Fruit fly (Drosophila melanogaster) whole organism, wandering third instar larva: Measurements from ENCODE around the gene CG9582.
A peak's percentile ranks its signal among the peaks of the same experiment; 100 is the strongest.

ENCODE experiments used
- Abd-B ChIP-seq: fragments of >200 bp; optimal IDR thresholded peaks from 2 replicates; lab custom pipeline; 2017; ENCODE audit warnings: missing biosample characterization, missing genetic modification characterization
- CG9705 ChIP-seq: fragments of 200-800 bp; sonication (Bioruptor generic); optimal IDR thresholded peaks from 2 replicates; lab custom pipeline; 2018; ENCODE audit warnings: missing biosample characterization, mild to moderate bottlenecking, missing genetic modification characterization
- CrebA ChIP-seq: fragments of 200-800 bp; sonication (Bioruptor generic); optimal IDR thresholded peaks from 2 replicates; lab custom pipeline; 2016; ENCODE audit warnings: missing biosample characterization, mild to moderate bottlenecking, missing genetic modification characterization, borderline replicate concordance
- Dif ChIP-seq: fragments of 200-275, 200-300 bp; sonication (Bioruptor generic); optimal IDR thresholded peaks from 2 replicates; lab custom pipeline; 2018; ENCODE audit warnings: missing biosample characterization, missing genetic modification characterization; ENCODE audit not compliant: partially characterized antibody
- GATAd ChIP-seq: sonication (Bioruptor generic); optimal IDR thresholded peaks from 2 replicates; lab custom pipeline; 2016; ENCODE audit warnings: missing biosample characterization, missing genetic modification characterization
- HLH106 ChIP-seq: fragments of 200-800 bp; optimal IDR thresholded peaks from 3 replicates; lab custom pipeline; 2019; ENCODE audit warnings: missing biosample characterization, mild to moderate bottlenecking, missing genetic modification characterization, moderate library complexity
- Hnf4 ChIP-seq: fragments of 200-800 bp; sonication (Bioruptor generic); optimal IDR thresholded peaks from 2 replicates; lab custom pipeline; 2016; ENCODE audit warnings: missing biosample characterization, mild to moderate bottlenecking, missing genetic modification characterization
- Hr83 ChIP-seq: fragments of 200-300 bp; sonication (Bioruptor generic); optimal IDR thresholded peaks from 2 replicates; lab custom pipeline; 2016; ENCODE audit warnings: missing biosample characterization, mild to moderate bottlenecking, missing genetic modification characterization, moderate library complexity; ENCODE audit not compliant: poor library complexity, severe bottlenecking
- Jra ChIP-seq: sonication (Bioruptor generic); optimal IDR thresholded peaks from 2 replicates; lab custom pipeline; 2016; ENCODE audit warnings: missing biosample characterization, missing genetic modification characterization
- Mio ChIP-seq: sonication (Bioruptor generic); optimal IDR thresholded peaks from 2 replicates; lab custom pipeline; 2016; ENCODE audit warnings: missing biosample characterization, missing genetic modification characterization
- Myc ChIP-seq: fragments of >200 bp; optimal IDR thresholded peaks from 2 replicates; lab custom pipeline; 2017
- OdsH ChIP-seq: fragments of 200-800 bp; sonication (Bioruptor generic); optimal IDR thresholded peaks from 2 replicates; lab custom pipeline; 2016; ENCODE audit warnings: missing biosample characterization, mild to moderate bottlenecking, missing genetic modification characterization
- Rel ChIP-seq, 2 experiments: fragments of 200-800 bp; sonication (Bioruptor generic) in 1 of 2; optimal IDR thresholded peaks; 2 replicates in 1 of 2; 3 replicates in 1 of 2; lab custom pipeline; 2016 to 2019; ENCODE audit warnings: mild to moderate bottlenecking in 2 of 2, missing biosample characterization in 2 of 2, missing genetic modification characterization in 2 of 2, moderate library complexity in 1 of 2
- Sp1 ChIP-seq: fragments of 200-800 bp; sonication (Bioruptor generic); optimal IDR thresholded peaks from 3 replicates; lab custom pipeline; 2019; ENCODE audit warnings: missing biosample characterization, mild to moderate bottlenecking, missing genetic modification characterization, moderate library complexity
- Vsx2 ChIP-seq: fragments of 200-300, 225-300 bp; sonication (Bioruptor generic); optimal IDR thresholded peaks from 2 replicates; lab custom pipeline; 2018; ENCODE audit warnings: missing biosample characterization, missing genetic modification characterization; ENCODE audit not compliant: partially characterized antibody
- br ChIP-seq: fragments of 200-800 bp; sonication (Bioruptor generic); optimal IDR thresholded peaks from 2 replicates; lab custom pipeline; 2016; ENCODE audit warnings: missing biosample characterization, missing genetic modification characterization
- brk ChIP-seq: fragments of 200-800 bp; sonication (Bioruptor generic); optimal IDR thresholded peaks from 2 replicates; lab custom pipeline; 2016; ENCODE audit warnings: missing biosample characterization, mild to moderate bottlenecking, missing genetic modification characterization
- dl ChIP-seq, 2 experiments: fragments of 175-275, 200-275 bp in 1 of 2; fragments of 200-275 bp in 1 of 2; sonication (Bioruptor generic); optimal IDR thresholded peaks; lab custom pipeline; 2018; ENCODE audit warnings: mild to moderate bottlenecking in 2 of 2, missing biosample characterization in 2 of 2, missing genetic modification characterization in 2 of 2, moderate library complexity in 2 of 2; ENCODE audit not compliant: partially characterized antibody in 2 of 2, insufficient read depth in 1 of 2
- dmrt93B ChIP-seq: fragments of 200-800 bp; sonication (Bioruptor generic); optimal IDR thresholded peaks from 2 replicates; lab custom pipeline; 2018; ENCODE audit warnings: missing biosample characterization, mild to moderate bottlenecking, missing genetic modification characterization
- ey ChIP-seq: fragments of 200-800 bp; sonication (Bioruptor generic); optimal IDR thresholded peaks from 2 replicates; lab custom pipeline; 2016; ENCODE audit warnings: missing biosample characterization, missing genetic modification characterization
- foxo ChIP-seq, 2 experiments: fragments of 200-800 bp; sonication (Bioruptor generic); optimal IDR thresholded peaks; 2 replicates in 1 of 2; 3 replicates in 1 of 2; lab custom pipeline; 2016 to 2017; ENCODE audit warnings: missing biosample characterization in 2 of 2, missing genetic modification characterization in 2 of 2
- fru ChIP-seq: fragments of 200-800 bp; sonication (Bioruptor generic); optimal IDR thresholded peaks from 3 replicates; lab custom pipeline; 2016; ENCODE audit warnings: missing biosample characterization, mild to moderate bottlenecking, missing genetic modification characterization
- h ChIP-seq: fragments of 200-800 bp; sonication (Bioruptor generic); optimal IDR thresholded peaks from 3 replicates; lab custom pipeline; 2016; ENCODE audit warnings: missing biosample characterization, mild to moderate bottlenecking, missing genetic modification characterization
- jim ChIP-seq: fragments of 175-275, 200-325 bp; sonication (Bioruptor generic); optimal IDR thresholded peaks from 2 replicates; lab custom pipeline; 2016; ENCODE audit warnings: missing biosample characterization, mild to moderate bottlenecking, missing genetic modification characterization
- lola ChIP-seq: fragments of >200 bp; optimal IDR thresholded peaks from 2 replicates; lab custom pipeline; 2017; ENCODE audit warnings: missing biosample characterization, missing genetic modification characterization
- pan ChIP-seq: fragments of >200 bp; optimal IDR thresholded peaks from 2 replicates; lab custom pipeline; 2017
- psq ChIP-seq: fragments of 200-800 bp; sonication (Bioruptor generic); optimal IDR thresholded peaks from 3 replicates; lab custom pipeline; 2017; ENCODE audit warnings: missing biosample characterization, mild to moderate bottlenecking, missing genetic modification characterization, moderate library complexity
- rgr ChIP-seq: fragments of 200-800 bp; sonication (Bioruptor generic); optimal IDR thresholded peaks from 3 replicates; lab custom pipeline; 2016; ENCODE audit warnings: missing biosample characterization, mild to moderate bottlenecking, missing genetic modification characterization
- sage ChIP-seq: fragments of 200-800 bp; sonication (Bioruptor generic); optimal IDR thresholded peaks from 2 replicates; lab custom pipeline; 2016; ENCODE audit warnings: missing biosample characterization, mild to moderate bottlenecking, missing genetic modification characterization
- sv ChIP-seq: fragments of 200-800 bp; sonication (Bioruptor generic); optimal IDR thresholded peaks from 3 replicates; lab custom pipeline; 2016; ENCODE audit warnings: missing biosample characterization, missing genetic modification characterization
- tai ChIP-seq: sonication (Bioruptor generic); optimal IDR thresholded peaks from 2 replicates; lab custom pipeline; 2016; ENCODE audit warnings: missing biosample characterization, missing genetic modification characterization
- usp ChIP-seq: fragments of >200 bp; optimal IDR thresholded peaks from 2 replicates; lab custom pipeline; 2017; ENCODE audit warnings: missing biosample characterization, missing genetic modification characterization
- woc ChIP-seq: sonication (Bioruptor generic); optimal IDR thresholded peaks from 2 replicates; lab custom pipeline; 2016; ENCODE audit warnings: missing biosample characterization, mild to moderate bottlenecking, missing genetic modification characterization

Gene CG9582

dm6 chr2L:8997285-8997684, 34.4 kb downstream of the CG9582 start, which contains the start of the genes alien and CG18661 (continued):
- TF ChIP-seq Mio (GFP tag; lab: Kevin White, UChicago) (no peak), pan (lab: Kevin White, UChicago) (no peak), CG9705 (GFP tag; lab: Kevin White, UChicago) (peak; percentile 56), Myc (lab: Kevin White, UChicago) (peak; percentile 15), Dif (GFP tag; lab: Kevin White, UChicago) (no peak), Sp1 (GFP tag; lab: Kevin White, UChicago) (peak; percentile 60), Hr83 (GFP tag; lab: Kevin White, UChicago) (peak; percentile 53), lola (GFP tag; lab: Kevin White, UChicago) (no peak), h (peak; percentile 56), sv (peak; percentile 75), Hnf4 (GFP tag; lab: Kevin White, UChicago) (peak; percentile 82), tai (GFP tag; lab: Kevin White, UChicago) (peak; percentile 83)

- no peak for TF ChIP-seq Jra (GFP tag; lab: Kevin White, UChicago)
- no peak for TF ChIP-seq dl (GFP tag; optimal IDR thresholded peaks at IDR 0.05; lab: Kevin White, UChicago; ENCODE audit: insufficient read depth in 1 of 2, partially characterized antibody in 2 of 2)
- no peak for TF ChIP-seq Hnf4 (GFP tag; lab: Kevin White, UChicago)
- TF ChIP-seq OdsH (GFP tag; lab: Kevin White, UChicago), result no peak
- no peak for TF ChIP-seq CrebA (GFP tag; lab: Kevin White, UChicago)
- TF ChIP-seq Hr83 (GFP tag; lab: Kevin White, UChicago), result no peak
- TF ChIP-seq ey, result no peak
Observed at dm6 chr2L:8993650-8994441, 37.8 kb downstream of the CG9582 start, which contains the start of gene CG17906. CG17906 (plus strand) TSS chr2L:8994391.

- TF ChIP-seq dmrt93B, result no peak
- no peak for TF ChIP-seq Rel (GFP tag; optimal IDR thresholded peaks at IDR 0.05; lab: Kevin White, UChicago)
- peak; percentile 86 for TF ChIP-seq Rel (tag; optimal IDR thresholded peaks at IDR 0.05; lab: Kevin White, UChicago)
- TF ChIP-seq h, result peak; percentile 92
Observed at dm6 chr2L:8991583-8991982, 40.1 kb downstream of the CG9582 start, which contains the start of gene CG9555. CG9555 (plus strand) TSS chr2L:8991735.

- TF ChIP-seq Myc (lab: Kevin White, UChicago), result no peak
- peak; percentile 63 for TF ChIP-seq h
- TF ChIP-seq ey, result no peak
- TF ChIP-seq GATAd (GFP tag; lab: Kevin White, UChicago), result no peak
- TF ChIP-seq CG9705 (GFP tag; lab: Kevin White, UChicago), result no peak
- TF ChIP-seq brk (GFP tag; lab: Kevin White, UChicago), result no peak
- TF ChIP-seq br (GFP tag; lab: Kevin White, UChicago), result no peak
- no peak for TF ChIP-seq Abd-B (GFP tag; lab: Kevin White, UChicago)
- no peak for TF ChIP-seq foxo (GFP tag; optimal IDR thresholded peaks at IDR 0.05; lab: Kevin White, UChicago)
- no peak for TF ChIP-seq sage (GFP tag; lab: Kevin White, UChicago)
- TF ChIP-seq Mio (GFP tag; lab: Kevin White, UChicago), result no peak
- TF ChIP-seq Rel (GFP tag; optimal IDR thresholded peaks at IDR 0.05; lab: Kevin White, UChicago), result no peak
- TF ChIP-seq Rel (tag; optimal IDR thresholded peaks at IDR 0.05; lab: Kevin White, UChicago), result peak; percentile 88
- TF ChIP-seq CrebA (GFP tag; lab: Kevin White, UChicago), result peak; percentile 56
- TF ChIP-seq jim (GFP tag; lab: Kevin White, UChicago), result peak; percentile 55
- TF ChIP-seq Sp1 (GFP tag; lab: Kevin White, UChicago), result peak; percentile 32
- peak; percentile 1 for TF ChIP-seq HLH106 (tag; lab: Kevin White, UChicago)
- TF ChIP-seq dmrt93B, result no peak
- TF ChIP-seq rgr (GFP tag; lab: Kevin White, UChicago), result peak; percentile 8
- TF ChIP-seq fru (GFP tag; lab: Kevin White, UChicago), result peak; percentile 26
- TF ChIP-seq usp, result no peak
- no peak for TF ChIP-seq lola (GFP tag; lab: Kevin White, UChicago)
- peak in 1 of 2 experiments; percentile 68 for TF ChIP-seq dl (GFP tag; optimal IDR thresholded peaks at IDR 0.05; lab: Kevin White, UChicago; ENCODE audit: insufficient read depth in 1 of 2, partially characterized antibody in 2 of 2)
- TF ChIP-seq Jra (GFP tag; lab: Kevin White, UChicago), result no peak
- peak; percentile 67 for TF ChIP-seq Dif (GFP tag; lab: Kevin White, UChicago)
- TF ChIP-seq Hnf4 (GFP tag; lab: Kevin White, UChicago), result peak; percentile 44
- TF ChIP-seq psq (GFP tag; lab: Kevin White, UChicago), result no peak
- peak; percentile 25 for TF ChIP-seq Vsx2
- TF ChIP-seq woc (GFP tag; lab: Kevin White, UChicago), result no peak
- TF ChIP-seq, all 38 proteins: peak for 12
Observed at dm6 chr2L:8989037-8989591, 42.5 kb downstream of the CG9582 start, which contains the start of gene rost. rost (minus strand) TSS chr2L:8989539.
